Fruit fly (Drosophila melanogaster) whole organism, prepupa: ENCODE measurements around the gene GILT2.

Experiments
- Blimp-1 ChIP-seq: fragments of 200-800 bp; sonication (Bioruptor generic); optimal IDR thresholded peaks from 3 replicates; lab custom pipeline; 2017; ENCODE audit warnings: missing biosample characterization, missing genetic modification characterization, mild to moderate bottlenecking, moderate library complexity, missing genetic modification reagents
- CG11762 ChIP-seq: fragments of 200-800 bp; sonication (Bioruptor generic); optimal IDR thresholded peaks from 3 replicates; lab custom pipeline; 2016; ENCODE audit warnings: missing biosample characterization, missing genetic modification characterization; ENCODE audit not compliant: insufficient read depth
- CG11902 ChIP-seq: fragments of 200-800 bp; sonication (Bioruptor generic); optimal IDR thresholded peaks from 3 replicates; lab custom pipeline; 2016; ENCODE audit warnings: missing biosample characterization, missing genetic modification characterization
- CG6808 ChIP-seq: fragments of 200-800 bp; sonication (Bioruptor generic); optimal IDR thresholded peaks from 3 replicates; lab custom pipeline; 2017; ENCODE audit warnings: missing biosample characterization, missing genetic modification characterization, mild to moderate bottlenecking, moderate library complexity, missing genetic modification reagents
- CG8319 ChIP-seq: fragments of 200-800 bp; sonication (Bioruptor generic); optimal IDR thresholded peaks from 3 replicates; lab custom pipeline; 2016; ENCODE audit warnings: missing biosample characterization, missing genetic modification characterization
- Gug ChIP-seq: fragments of 200-800 bp; sonication (Bioruptor generic); IDR thresholded peaks from 2 replicates; pipeline ENCODE4 v1.3.6; 2022; ENCODE audit warnings: missing biosample characterization, missing genetic modification characterization
- Lpt ChIP-seq: fragments of 200-800 bp; sonication (Bioruptor generic); optimal IDR thresholded peaks from 3 replicates; lab custom pipeline; 2016; ENCODE audit warnings: missing biosample characterization, missing genetic modification characterization
- Sox14 ChIP-seq: fragments of 200-800 bp; sonication (Bioruptor generic); optimal IDR thresholded peaks from 3 replicates; lab custom pipeline; 2016; ENCODE audit warnings: missing biosample characterization, missing genetic modification characterization
- cyc ChIP-seq: fragments of 200-800 bp; sonication (Bioruptor generic); optimal IDR thresholded peaks from 3 replicates; lab custom pipeline; 2016; ENCODE audit warnings: missing biosample characterization, missing genetic modification characterization
- net ChIP-seq: fragments of 200-800 bp; sonication (Bioruptor generic); optimal IDR thresholded peaks from 3 replicates; lab custom pipeline; 2016; ENCODE audit warnings: missing biosample characterization, missing genetic modification characterization

DNA sequence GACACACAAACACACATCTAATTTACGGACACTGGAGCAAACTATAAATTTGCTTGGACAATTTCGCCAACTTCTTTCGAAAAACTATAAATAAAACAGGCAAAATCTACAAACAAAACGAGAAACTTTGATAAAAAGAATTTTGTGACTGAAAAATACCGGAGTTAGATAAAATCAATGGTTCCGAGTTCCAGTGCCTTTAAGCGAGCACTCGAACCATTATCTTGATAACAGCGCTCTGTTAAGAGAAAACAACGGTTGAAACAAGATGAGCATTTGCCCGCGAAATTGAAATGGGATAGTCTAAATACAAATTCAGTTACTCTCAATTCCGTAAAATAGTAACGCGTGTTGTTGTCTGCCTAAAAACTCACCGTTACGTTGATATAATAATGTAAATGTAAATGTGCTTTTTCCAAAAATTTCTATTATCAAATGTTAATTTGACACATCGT, 15.9 kb downstream of the GILT2 start, which contains the start of gene CG10254:
- TF ChIP-seq net (GFP tag; lab: Kevin White, UChicago) (no peak), Lpt (GFP tag; lab: Kevin White, UChicago) (no peak), CG11902 (no peak), Gug (GFP tag; lab: Robert Waterston, UW) (no peak), Blimp-1 (GFP tag; lab: Kevin White, UChicago) (no peak), CG11762 (GFP tag; lab: Kevin White, UChicago) (no peak), Sox14 (GFP tag; lab: Kevin White, UChicago) (no peak), cyc (GFP tag; lab: Kevin White, UChicago) (no peak), CG6808 (GFP tag; lab: Kevin White, UChicago) (no peak), CG8319 (GFP tag; lab: Kevin White, UChicago) (no peak)
